Worm (Caenorhabditis elegans) whole organism, L4/young adult: ENCODE data around the gene F09F9.5.

Experiments
- W03F9.2 ChIP-seq: fragments of 150-350 bp; optimal IDR thresholded peaks from 2 replicates; lab custom pipeline; 2014; ENCODE audit warnings: missing biosample characterization, missing genetic modification characterization
- dao-5 ChIP-seq: sonication (generic microtip); optimal IDR thresholded peaks from 2 replicates; lab custom pipeline; 2016; ENCODE audit warnings: missing genotype, missing genetic modification characterization, moderate library complexity, missing compliant biosample characterization
- him-1 ChIP-seq: sonication (generic microtip); optimal IDR thresholded peaks from 2 replicates; lab custom pipeline; 2016; ENCODE audit warnings: missing genotype, missing genetic modification reagents, missing genetic modification characterization, missing compliant biosample characterization

DNA sequence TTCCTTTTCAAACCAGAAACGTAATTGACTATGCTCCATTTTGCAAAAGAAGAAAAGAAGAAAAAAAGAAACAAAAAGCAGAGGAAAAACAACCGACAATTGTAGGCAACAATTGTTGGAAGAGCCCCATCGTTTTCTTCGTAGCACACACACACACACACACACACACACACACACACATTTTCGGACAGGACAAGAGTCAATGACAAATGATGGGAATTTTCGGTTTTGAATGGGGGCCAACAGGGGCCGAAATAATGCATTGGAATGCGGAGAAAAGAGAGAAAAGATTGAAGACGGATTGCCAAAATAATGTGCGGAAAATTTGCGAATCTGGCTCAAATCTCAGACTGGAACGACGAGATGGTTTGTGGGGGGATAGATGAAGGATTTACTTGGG, 37.1 kb downstream of the F09F9.5 start:
- no peak for TF ChIP-seq dao-5 (tag; lab: Kevin White, UChicago)
- no peak for TF ChIP-seq him-1 (tag; lab: Kevin White, UChicago)
- no peak for TF ChIP-seq W03F9.2 (tag; lab: Kevin White, UChicago)
